Worm (Caenorhabditis elegans) whole organism, L4/young adult: ENCODE data around the gene best-24.

Experiments
- W03F9.2 ChIP-seq: fragments of 150-350 bp; optimal IDR thresholded peaks from 2 replicates; lab custom pipeline; 2014; ENCODE audit warnings: missing biosample characterization, missing genetic modification characterization
- dao-5 ChIP-seq: sonication (generic microtip); optimal IDR thresholded peaks from 2 replicates; lab custom pipeline; 2016; ENCODE audit warnings: missing genotype, missing genetic modification characterization, moderate library complexity, missing compliant biosample characterization
- him-1 ChIP-seq: sonication (generic microtip); optimal IDR thresholded peaks from 2 replicates; lab custom pipeline; 2016; ENCODE audit warnings: missing genotype, missing genetic modification reagents, missing genetic modification characterization, missing compliant biosample characterization

DNA sequence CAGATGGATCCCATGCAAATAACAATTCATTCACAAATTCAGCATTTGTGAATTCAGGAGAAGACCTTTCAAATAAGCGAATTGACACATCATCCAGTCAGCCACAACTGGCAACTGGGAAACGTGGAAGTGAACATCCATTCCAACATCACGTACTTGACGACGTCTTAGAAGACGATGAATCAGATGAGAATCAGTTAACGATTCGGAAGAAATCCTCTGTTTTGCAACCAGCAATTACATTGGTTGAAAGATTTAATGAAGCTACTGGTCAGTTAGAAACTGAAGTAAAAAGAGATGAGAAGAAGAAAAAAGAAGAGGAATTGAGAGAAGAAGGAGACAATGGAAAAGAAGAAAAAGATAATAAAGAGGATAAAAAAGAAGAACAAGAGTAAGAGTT, 2.6 kb downstream of the best-24 start:
- no peak for TF ChIP-seq him-1 (tag; lab: Kevin White, UChicago)
- TF ChIP-seq dao-5 = no peak
- TF ChIP-seq W03F9.2 = no peak
